Fruit fly (Drosophila melanogaster): ENCODE data around the gene CG12288.

DNA sequence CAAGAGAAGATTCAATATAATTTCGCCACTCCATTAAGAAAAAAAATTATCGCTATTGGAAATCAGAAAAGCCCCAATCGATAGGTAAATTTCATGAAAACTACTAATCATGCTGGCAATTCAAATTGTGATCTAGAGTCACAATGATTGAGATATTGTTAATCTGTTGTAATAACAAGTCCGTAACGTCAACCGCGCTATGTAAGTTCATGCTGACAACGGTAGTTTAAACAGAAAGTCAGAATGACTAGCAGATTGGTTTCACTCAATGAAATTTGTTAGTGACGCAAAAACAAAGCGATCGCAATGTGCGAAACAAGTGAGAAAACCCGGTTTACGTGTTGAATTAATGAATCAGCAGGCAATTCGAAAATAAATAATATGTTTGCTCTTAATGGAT, 44.9 kb downstream of the CG12288 start:
- TF ChIP-seq CG34367 (tag; optimal IDR thresholded peaks at IDR 0.05) (no peak), Ets98B (GFP tag; IDR thresholded peaks at IDR 0.05) (no peak), Snoo (tag; optimal IDR thresholded peaks at IDR 0.05) (no peak)
